Fruit fly (Drosophila melanogaster) whole organism, embryonic: ENCODE measurements around the gene CG7296.
A peak's percentile ranks its signal among the peaks of the same experiment; 100 is the strongest.

ENCODE experiments used
- Atf-2 ChIP-seq: fragments of 200-800 bp; sonication (Bioruptor generic); optimal IDR thresholded peaks from 2 replicates; lab custom pipeline; 2016; ENCODE audit warnings: missing biosample characterization, missing genetic modification characterization
- B-H2 ChIP-seq: fragments of 200-800 bp; sonication (Bioruptor generic); optimal IDR thresholded peaks from 2 replicates; lab custom pipeline; 2018; ENCODE audit warnings: missing biosample characterization, mild to moderate bottlenecking, missing genetic modification characterization
- CG10147 ChIP-seq: fragments of 200-800 bp; sonication (Bioruptor generic); optimal IDR thresholded peaks from 2 replicates; lab custom pipeline; 2019; ENCODE audit warnings: missing biosample characterization, mild to moderate bottlenecking, missing genetic modification characterization, moderate library complexity
- CG1024 ChIP-seq: fragments of 200-800 bp; sonication (Bioruptor generic); IDR thresholded peaks from 2 replicates; pipeline ENCODE4 v1.3.6; 2022; ENCODE audit warnings: missing biosample characterization, missing genetic modification characterization
- CG11085 ChIP-seq: fragments of 200-800 bp; sonication (Bioruptor generic); IDR thresholded peaks from 2 replicates; pipeline ENCODE4 v1.3.6; 2022; ENCODE audit warnings: missing biosample characterization, missing genetic modification characterization
- CG11093 ChIP-seq: fragments of 200-800 bp; sonication (Bioruptor generic); IDR thresholded peaks from 3 replicates; pipeline ENCODE4 v1.3.6; 2022; ENCODE audit warnings: missing biosample characterization, missing genetic modification characterization
- CG13123 ChIP-seq: fragments of 200-800 bp; sonication (Bioruptor generic); optimal IDR thresholded peaks from 2 replicates; lab custom pipeline; 2016; ENCODE audit warnings: missing biosample characterization, missing genetic modification characterization
- CG13894 ChIP-seq: fragments of 200-800 bp; sonication (Bioruptor generic); optimal IDR thresholded peaks from 3 replicates; lab custom pipeline; 2018; ENCODE audit warnings: missing biosample characterization, mild to moderate bottlenecking, missing genetic modification characterization, moderate library complexity
- CG1792 ChIP-seq: fragments of 200-800 bp; sonication (Bioruptor generic); optimal IDR thresholded peaks from 2 replicates; lab custom pipeline; 2016; ENCODE audit warnings: missing biosample characterization, missing genetic modification characterization
- CG1832 ChIP-seq: fragments of 200-800 bp; sonication (Bioruptor generic); optimal IDR thresholded peaks from 2 replicates; lab custom pipeline; 2017; ENCODE audit warnings: missing biosample characterization, mild to moderate bottlenecking, missing genetic modification characterization, inconsistent platforms
- CG2202 ChIP-seq: fragments of 200-800 bp; sonication (Bioruptor generic); optimal IDR thresholded peaks from 2 replicates; lab custom pipeline; 2018; ENCODE audit warnings: missing biosample characterization, mild to moderate bottlenecking, missing genetic modification characterization
- CG42726 ChIP-seq: fragments of 200-800 bp; sonication (Bioruptor generic); IDR thresholded peaks from 2 replicates; pipeline ENCODE4 v1.3.6; 2022; ENCODE audit warnings: missing biosample characterization, missing genetic modification characterization; ENCODE audit not compliant: partially characterized antibody
- CG4707 ChIP-seq: fragments of 200-800 bp; sonication (Bioruptor generic); optimal IDR thresholded peaks from 2 replicates; lab custom pipeline; 2018; ENCODE audit warnings: missing biosample characterization, mild to moderate bottlenecking, missing genetic modification characterization, moderate library complexity
- CG6765 ChIP-seq: fragments of 200-800 bp; sonication (Bioruptor generic); optimal IDR thresholded peaks from 3 replicates; lab custom pipeline; 2017; ENCODE audit warnings: missing biosample characterization, mild to moderate bottlenecking, missing genetic modification characterization
- CG7745 ChIP-seq: fragments of 200-800 bp; sonication (Bioruptor generic); optimal IDR thresholded peaks from 2 replicates; lab custom pipeline; 2018; ENCODE audit warnings: missing biosample characterization, mild to moderate bottlenecking, missing genetic modification characterization, moderate library complexity
- CG8290 ChIP-seq, 3 experiments: fragments of 200-800 bp; sonication (Bioruptor generic); optimal IDR thresholded peaks; 2 replicates each; lab custom pipeline; 2016 to 2019; ENCODE audit warnings: missing biosample characterization in 3 of 3, missing genetic modification characterization in 3 of 3, mild to moderate bottlenecking in 2 of 3, moderate library complexity in 1 of 3
- CG8478 ChIP-seq: fragments of >200 bp; optimal IDR thresholded peaks from 2 replicates; lab custom pipeline; 2018
- CkIIα-i1 ChIP-seq: fragments of 200-800 bp; sonication (Bioruptor generic); IDR thresholded peaks from 2 replicates; pipeline ENCODE4 v1.3.6; 2022; ENCODE audit warnings: missing biosample characterization, missing genetic modification characterization
- Eip74EF ChIP-seq, 2 experiments: fragments of 200-800 bp in 1 of 2; fragments of >200 bp in 1 of 2; sonication (Bioruptor generic) in 1 of 2; optimal IDR thresholded peaks; 2 replicates each; lab custom pipeline; 2017 to 2019; ENCODE audit warnings: missing biosample characterization in 2 of 2, missing genetic modification characterization in 2 of 2, mild to moderate bottlenecking in 1 of 2, moderate library complexity in 1 of 2
- Gsc ChIP-seq: fragments of 200-800 bp; sonication (Bioruptor generic); IDR thresholded peaks from 2 replicates; pipeline ENCODE4 v1.3.6; 2022; ENCODE audit warnings: missing biosample characterization, missing genetic modification characterization
- Hmx ChIP-seq: fragments of 200-800 bp; sonication (Bioruptor generic); optimal IDR thresholded peaks from 2 replicates; lab custom pipeline; 2016; ENCODE audit warnings: missing biosample characterization, missing genetic modification characterization
- Lhr ChIP-seq: fragments of 200-800 bp; sonication (Bioruptor generic); optimal IDR thresholded peaks from 3 replicates; lab custom pipeline; 2017; ENCODE audit warnings: mild to moderate bottlenecking, missing biosample characterization, missing genetic modification reagents, missing genetic modification characterization
- MBD-R2 ChIP-seq: fragments of 200-800 bp; sonication (Bioruptor generic); IDR thresholded peaks from 2 replicates; pipeline ENCODE4 v1.3.6; 2022; ENCODE audit warnings: missing biosample characterization, missing genetic modification characterization
- Meics ChIP-seq: fragments of 200-800 bp; sonication (Bioruptor generic); optimal IDR thresholded peaks from 2 replicates; lab custom pipeline; 2017; ENCODE audit warnings: missing biosample characterization, mild to moderate bottlenecking, missing genetic modification characterization
- Poxn ChIP-seq: fragments of 200-800 bp; sonication (Bioruptor generic); IDR thresholded peaks from 2 replicates; pipeline ENCODE4 v1.3.6; 2022; ENCODE audit warnings: missing biosample characterization, missing genetic modification characterization
- Xrp1 ChIP-seq: fragments of 200-800 bp; sonication (Bioruptor generic); IDR thresholded peaks from 2 replicates; pipeline ENCODE4 v1.3.6; 2022; ENCODE audit warnings: missing biosample characterization, missing genetic modification characterization
- bab2 ChIP-seq: fragments of 200-800 bp; sonication (Bioruptor generic); optimal IDR thresholded peaks from 2 replicates; lab custom pipeline; 2016; ENCODE audit warnings: missing biosample characterization, missing genetic modification characterization
- dan ChIP-seq: fragments of 200-800 bp; sonication (Bioruptor generic); IDR thresholded peaks from 2 replicates; pipeline ENCODE4 v1.3.6; 2022; ENCODE audit warnings: missing biosample characterization, missing genetic modification characterization
- emc ChIP-seq: fragments of 200-800 bp; sonication (Bioruptor generic); optimal IDR thresholded peaks from 2 replicates; lab custom pipeline; 2016; ENCODE audit warnings: missing biosample characterization, missing genetic modification characterization
- en ChIP-seq: fragments of 200-800 bp; sonication (Bioruptor generic); optimal IDR thresholded peaks from 2 replicates; lab custom pipeline; 2016; ENCODE audit warnings: missing biosample characterization, missing genetic modification characterization
- ewg ChIP-seq: fragments of 200-800 bp; sonication (Bioruptor generic); optimal IDR thresholded peaks from 3 replicates; lab custom pipeline; 2017; ENCODE audit warnings: mild to moderate bottlenecking, missing biosample characterization, missing genetic modification reagents, missing genetic modification characterization
- exex ChIP-seq: fragments of 200-800 bp; sonication (Bioruptor generic); optimal IDR thresholded peaks from 4 replicates; lab custom pipeline; 2018; ENCODE audit warnings: missing biosample characterization, mild to moderate bottlenecking, missing genetic modification characterization, moderate library complexity
- fd3F ChIP-seq: fragments of 200-800 bp; sonication (Bioruptor generic); optimal IDR thresholded peaks from 2 replicates; lab custom pipeline; 2018; ENCODE audit warnings: missing biosample characterization, mild to moderate bottlenecking, missing genetic modification characterization, moderate library complexity
- gcm2 ChIP-seq: fragments of 200-800 bp; sonication (Bioruptor generic); optimal IDR thresholded peaks from 2 replicates; lab custom pipeline; 2016; ENCODE audit warnings: missing biosample characterization, missing genetic modification characterization
- grau ChIP-seq: fragments of 200-800 bp; optimal IDR thresholded peaks from 3 replicates; lab custom pipeline; 2019; ENCODE audit warnings: missing biosample characterization, mild to moderate bottlenecking, missing genetic modification characterization, moderate library complexity
- inv ChIP-seq: fragments of 200-800 bp; sonication (Bioruptor generic); IDR thresholded peaks from 2 replicates; pipeline ENCODE4 v1.3.6; 2022; ENCODE audit warnings: missing biosample characterization, missing genetic modification characterization; ENCODE audit not compliant: partially characterized antibody
- jigr1 ChIP-seq: fragments of 200-800 bp; sonication (Bioruptor generic); IDR thresholded peaks from 3 replicates; pipeline ENCODE4 v1.3.6; 2022; ENCODE audit warnings: missing biosample characterization, missing genetic modification characterization
- lola ChIP-seq, 3 experiments: fragments of >200 bp in 2 of 3; fragments of 200-800 bp in 1 of 3; sonication (Bioruptor generic) in 1 of 3; optimal IDR thresholded peaks; 2 replicates each; lab custom pipeline; 2017 to 2019; ENCODE audit warnings: missing biosample characterization in 3 of 3, missing genetic modification characterization in 3 of 3, mild to moderate bottlenecking in 1 of 3, moderate library complexity in 1 of 3
- nerfin-1 ChIP-seq: fragments of 200-800 bp; sonication (Bioruptor generic); optimal IDR thresholded peaks from 3 replicates; lab custom pipeline; 2019; ENCODE audit warnings: missing biosample characterization, mild to moderate bottlenecking, missing genetic modification characterization, moderate library complexity
- nmo ChIP-seq: fragments of 200-800 bp; sonication (Bioruptor generic); optimal IDR thresholded peaks from 2 replicates; lab custom pipeline; 2018; ENCODE audit warnings: missing biosample characterization, mild to moderate bottlenecking, missing genetic modification characterization, moderate library complexity
- nom ChIP-seq: fragments of 200-800 bp; sonication (Bioruptor generic); optimal IDR thresholded peaks from 2 replicates; lab custom pipeline; 2017; ENCODE audit warnings: missing biosample characterization, missing genetic modification characterization, mild to moderate bottlenecking, moderate library complexity, missing genetic modification reagents
- pan ChIP-seq, 4 experiments: fragments of >200 bp in 3 of 4; fragments of 200-800 bp in 1 of 4; sonication (Bioruptor generic) in 1 of 4; optimal IDR thresholded peaks in 3 of 4; IDR thresholded peaks in 1 of 4; 2 replicates each; pipeline versions ENCODE4 v1.3.6 to Lab custom; 2017 to 2022; ENCODE audit warnings: missing biosample characterization in 2 of 4, missing genetic modification characterization in 2 of 4, mixed read lengths in 1 of 4
- peb ChIP-seq: fragments of 200-800 bp; sonication (Bioruptor generic); IDR thresholded peaks from 2 replicates; pipeline ENCODE4 v1.3.6; 2022; ENCODE audit warnings: missing biosample characterization, missing genetic modification characterization
- pros ChIP-seq: fragments of 200-800 bp; sonication (Bioruptor generic); optimal IDR thresholded peaks from 3 replicates; lab custom pipeline; 2019; ENCODE audit warnings: missing biosample characterization, mild to moderate bottlenecking, missing genetic modification characterization, moderate library complexity
- salm ChIP-seq: fragments of 200-800 bp; sonication (Bioruptor generic); optimal IDR thresholded peaks from 2 replicates; lab custom pipeline; 2018; ENCODE audit warnings: missing biosample characterization, mild to moderate bottlenecking, missing genetic modification characterization
- slp2 ChIP-seq: fragments of 200-800 bp; sonication (Bioruptor generic); optimal IDR thresholded peaks from 2 replicates; lab custom pipeline; 2016; ENCODE audit warnings: missing biosample characterization, missing genetic modification characterization
- usp ChIP-seq: fragments of >200 bp; optimal IDR thresholded peaks from 2 replicates; lab custom pipeline; 2017; ENCODE audit warnings: missing biosample characterization, missing genetic modification characterization
- vvl ChIP-seq: fragments of 200-800 bp; sonication (Bioruptor generic); IDR thresholded peaks from 2 replicates; pipeline ENCODE4 v1.3.6; 2022; ENCODE audit warnings: missing biosample characterization, missing genetic modification characterization

CG7296 gene

DNA sequence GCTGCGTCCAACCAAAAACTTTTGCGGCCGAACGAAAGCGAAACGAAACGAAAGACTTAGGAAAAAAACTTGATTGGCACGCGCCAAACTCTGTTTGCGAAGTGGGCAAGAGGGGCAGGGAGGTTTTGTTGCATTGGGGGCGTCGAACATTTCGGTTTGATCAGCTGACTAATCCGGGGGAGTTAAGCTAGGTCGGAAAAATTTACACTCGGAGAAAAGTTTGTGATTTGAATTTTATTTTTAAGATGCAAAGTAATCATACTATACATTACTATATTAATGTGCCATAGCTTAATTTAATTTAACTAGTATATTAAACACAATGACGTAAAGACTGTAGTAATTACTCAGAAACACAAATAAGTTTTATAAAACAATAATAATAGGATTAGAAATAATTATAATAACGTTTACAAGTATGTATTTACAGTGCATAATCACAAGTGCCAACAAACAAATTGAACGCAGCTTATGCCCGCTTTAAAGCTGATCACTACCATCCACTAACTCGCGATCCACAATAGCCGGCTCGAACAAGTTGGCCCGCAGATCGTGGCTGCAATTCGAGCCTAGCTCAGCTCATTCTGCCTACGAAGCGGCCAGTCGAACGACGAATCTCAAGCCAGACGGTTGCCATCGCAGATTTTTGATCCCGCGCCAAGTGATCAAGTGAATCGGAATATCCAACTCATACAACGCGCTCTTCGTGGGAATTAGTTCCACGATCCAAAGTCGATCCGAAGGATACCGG lies 25.2 kb downstream of the CG7296 start, which contains the start of gene CG31871 (continued):
- peak; percentile 83 for TF ChIP-seq grau (tag; lab: Kevin White, UChicago)
- peak; percentile 88 for TF ChIP-seq nmo
- TF ChIP-seq pan (optimal IDR thresholded peaks at IDR 0.05; lab: Kevin White, UChicago) = no peak
- TF ChIP-seq pan (GFP tag; optimal IDR thresholded peaks at IDR 0.05 in 1 of 2, IDR thresholded peaks at IDR 0.05 in 1 of 2) = peak in 1 of 2 experiments; percentile 77
- peak; percentile 14 for TF ChIP-seq CG6765 (GFP tag; lab: Kevin White, UChicago)
- no peak for TF ChIP-seq Poxn (GFP tag; lab: Robert Waterston, UW)
- TF ChIP-seq CG1832 (GFP tag; lab: Kevin White, UChicago) = no peak
- TF ChIP-seq dan (GFP tag; lab: Robert Waterston, UW) = no peak
- no peak for TF ChIP-seq nerfin-1 (tag; lab: Kevin White, UChicago)
- no peak for TF ChIP-seq gcm2
- no peak for TF ChIP-seq CG13894 (tag; lab: Kevin White, UChicago)
- TF ChIP-seq Lhr = peak; percentile 34
- TF ChIP-seq pros = peak; percentile 11
- no peak for TF ChIP-seq lola (GFP tag; optimal IDR thresholded peaks at IDR 0.05; lab: Kevin White, UChicago)
- TF ChIP-seq CG7745 (tag; lab: Kevin White, UChicago) = no peak
- no peak for TF ChIP-seq CG1792
- TF ChIP-seq Eip74EF (GFP tag; optimal IDR thresholded peaks at IDR 0.05; lab: Kevin White, UChicago) = peak in 1 of 2 experiments; percentile 72
- 0 out of 3 replicates have a peak, but pooled peaks have one; percentile 52 for TF ChIP-seq CG11093
- no peak for TF ChIP-seq Hmx (GFP tag; lab: Kevin White, UChicago)
- peak; percentile 9 for TF ChIP-seq CG8290 (GFP tag; optimal IDR thresholded peaks at IDR 0.05; lab: Kevin White, UChicago)
- TF ChIP-seq CG8290 (tag; optimal IDR thresholded peaks at IDR 0.05; lab: Kevin White, UChicago) = no peak
- TF ChIP-seq CG8478 = no peak
- no peak for TF ChIP-seq Atf-2
- no peak for TF ChIP-seq en
- no peak for TF ChIP-seq CkIIα-i1 (GFP tag; lab: Robert Waterston, UW)
- TF ChIP-seq nom = no peak
- peak; percentile 68 for TF ChIP-seq CG10147 (GFP tag; lab: Kevin White, UChicago)
- TF ChIP-seq inv (GFP tag; lab: Robert Waterston, UW) = no peak
- no peak for TF ChIP-seq emc (GFP tag; lab: Kevin White, UChicago)
- no peak for TF ChIP-seq slp2 (GFP tag; lab: Kevin White, UChicago)
- peak; percentile 42 for TF ChIP-seq salm (tag; lab: Kevin White, UChicago)
- TF ChIP-seq Gsc (GFP tag; lab: Robert Waterston, UW) = no peak
- TF ChIP-seq vvl (GFP tag; lab: Robert Waterston, UW) = peak; percentile 79
- peak; percentile 61 for TF ChIP-seq peb (GFP tag; lab: Robert Waterston, UW)
- TF ChIP-seq jigr1 (GFP tag; lab: Robert Waterston, UW) = no peak
- TF ChIP-seq bab2 (GFP tag; lab: Kevin White, UChicago) = peak; percentile 6
- 0 out of 2 replicates have a peak, but pooled peaks have one; percentile 20 for TF ChIP-seq CG1024 (GFP tag; lab: Robert Waterston, UW)
- peak; percentile 75 for TF ChIP-seq Meics (GFP tag; lab: Kevin White, UChicago)
- no peak for TF ChIP-seq CG42726 (GFP tag; lab: Robert Waterston, UW)
- TF ChIP-seq CG2202 (tag; lab: Kevin White, UChicago) = no peak
- peak; percentile 77 for TF ChIP-seq Xrp1 (GFP tag; lab: Robert Waterston, UW)
- TF ChIP-seq ewg = peak; percentile 48
- no peak for TF ChIP-seq usp (GFP tag; lab: Kevin White, UChicago)
- no peak for TF ChIP-seq B-H2 (GFP tag; lab: Kevin White, UChicago)
- TF ChIP-seq CG11085 (GFP tag; lab: Robert Waterston, UW) = no peak
- peak; percentile 61 for TF ChIP-seq fd3F (GFP tag; lab: Kevin White, UChicago)
- peak; percentile 8 for TF ChIP-seq exex (tag; lab: Kevin White, UChicago)
- TF ChIP-seq MBD-R2 (GFP tag; lab: Robert Waterston, UW) = no peak; the same call in 1 of the 2 replicates
- TF ChIP-seq CG13123 (GFP tag; lab: Kevin White, UChicago) = peak; percentile 27
- TF ChIP-seq CG4707 = no peak
